Worm (Caenorhabditis elegans) whole organism, L4 larva: ENCODE results near the gene txt-4.

Experiments used
- ces-1 ChIP-seq: fragments of 150-350 bp; sonication (generic microtip); optimal IDR thresholded peaks from 4 replicates; lab custom pipeline; 2014; ENCODE audit warnings: missing biosample characterization, missing genetic modification reagents, missing genetic modification characterization
- daf-12 ChIP-seq: fragments of 150-350 bp; optimal IDR thresholded peaks from 2 replicates; lab custom pipeline; 2014; ENCODE audit warnings: missing biosample characterization, missing genetic modification reagents, missing genetic modification characterization
- lir-3 ChIP-seq: sonication (generic microtip); optimal IDR thresholded peaks from 2 replicates; lab custom pipeline; 2016; ENCODE audit warnings: mild to moderate bottlenecking, missing genetic modification characterization, missing compliant biosample characterization
- lsy-2 ChIP-seq, 2 experiments: fragments of 150-350 bp in 1 of 2; sonication (generic microtip) in 1 of 2; optimal IDR thresholded peaks; 2 replicates each; lab custom pipeline; 2014 to 2017; ENCODE audit warnings: missing biosample characterization in 2 of 2, missing genetic modification characterization in 2 of 2

ce11 chrIV:1522358-1522757, 12.0 kb downstream of the txt-4 start:
- no peak for TF ChIP-seq lir-3
- TF ChIP-seq lsy-2 (tag; optimal IDR thresholded peaks at IDR 0.05; lab: Kevin White, UChicago): no peak
- no peak for TF ChIP-seq ces-1 (GFP tag; lab: Kevin White, UChicago)
- no peak for TF ChIP-seq daf-12 (tag; lab: Kevin White, UChicago)
